Worm (Caenorhabditis elegans) whole organism, L1 larva: ENCODE measurements around the gene T20G5.8.
A peak's percentile ranks its signal among the peaks of the same experiment; 100 is the strongest.

Experiments
- C04F5.9 ChIP-seq: sonication (generic microtip); optimal IDR thresholded peaks from 2 replicates; lab custom pipeline; 2016; ENCODE audit warnings: missing genetic modification characterization, missing compliant biosample characterization
- C34B4.2 ChIP-seq: sonication (generic microtip); optimal IDR thresholded peaks from 2 replicates; lab custom pipeline; 2017; ENCODE audit warnings: mild to moderate bottlenecking, missing genetic modification characterization, missing compliant biosample characterization
- Y116A8C.19 ChIP-seq: sonication (generic microtip); optimal IDR thresholded peaks from 2 replicates; lab custom pipeline; 2016; ENCODE audit warnings: missing compliant biosample characterization, missing genetic modification characterization, borderline replicate concordance
- aha-1 ChIP-seq: fragments of 150-350 bp; optimal IDR thresholded peaks from 2 replicates; lab custom pipeline; 2014; ENCODE audit warnings: missing biosample characterization, missing genetic modification characterization
- alr-1 ChIP-seq: fragments of 200-800 bp; sonication (Bioruptor generic); optimal IDR thresholded peaks from 2 replicates; lab custom pipeline; 2018; ENCODE audit warnings: borderline replicate concordance, mild to moderate bottlenecking, missing genetic modification characterization, missing compliant biosample characterization
- aly-2 ChIP-seq: fragments of 150-350 bp; optimal IDR thresholded peaks from 2 replicates; lab custom pipeline; 2014; ENCODE audit warnings: missing biosample characterization, missing genetic modification characterization
- ama-1 ChIP-seq: fragments of 150-350 bp; optimal IDR thresholded peaks from 2 replicates; lab custom pipeline; 2014
- ceh-88 ChIP-seq: fragments of 200-800 bp; sonication (Bioruptor generic); IDR thresholded peaks from 2 replicates; pipeline ENCODE4 v1.3.6; 2022; ENCODE audit warnings: missing genetic modification characterization, missing compliant biosample characterization
- dsc-1 ChIP-seq: sonication (generic microtip); optimal IDR thresholded peaks from 2 replicates; lab custom pipeline; 2016; ENCODE audit warnings: mild to moderate bottlenecking, missing genetic modification characterization, missing compliant biosample characterization
- egl-13 ChIP-seq: sonication (generic microtip); optimal IDR thresholded peaks from 2 replicates; lab custom pipeline; 2016; ENCODE audit warnings: missing genotype, missing genetic modification reagents, missing genetic modification characterization, missing compliant biosample characterization
- egl-27 ChIP-seq, 2 experiments: fragments of 150-350 bp in 1 of 2; sonication (generic microtip); optimal IDR thresholded peaks; 3 replicates each; lab custom pipeline; 2017 to 2018; ENCODE audit warnings: missing biosample characterization in 2 of 2, missing genetic modification characterization in 2 of 2, missing genetic modification reagents in 2 of 2
- elt-2 ChIP-seq: sonication (generic microtip); optimal IDR thresholded peaks from 2 replicates; lab custom pipeline; 2016; ENCODE audit warnings: missing genetic modification characterization, mild to moderate bottlenecking, inconsistent platforms, missing compliant biosample characterization, missing genetic modification reagents
- fkh-10 ChIP-seq: sonication (generic microtip); optimal IDR thresholded peaks from 2 replicates; lab custom pipeline; 2017; ENCODE audit warnings: missing biosample characterization, missing genetic modification reagents, missing genetic modification characterization
- fkh-4 ChIP-seq: sonication (generic microtip); optimal IDR thresholded peaks from 2 replicates; lab custom pipeline; 2016; ENCODE audit warnings: missing compliant biosample characterization, missing genetic modification characterization, borderline replicate concordance
- fkh-8 ChIP-seq: sonication (generic microtip); optimal IDR thresholded peaks from 2 replicates; lab custom pipeline; 2016; ENCODE audit warnings: mild to moderate bottlenecking, missing genetic modification characterization, missing compliant biosample characterization
- fos-1 ChIP-seq: fragments of 150-350 bp; optimal IDR thresholded peaks from 2 replicates; lab custom pipeline; 2014; ENCODE audit warnings: missing biosample characterization, missing genetic modification characterization
- hlh-17 ChIP-seq: fragments of 200-800 bp; sonication (Bioruptor generic); optimal IDR thresholded peaks from 2 replicates; lab custom pipeline; 2018; ENCODE audit warnings: missing genetic modification characterization, mild to moderate bottlenecking, missing compliant biosample characterization, moderate library complexity, borderline replicate concordance
- hlh-4 ChIP-seq: sonication (generic microtip); optimal IDR thresholded peaks from 2 replicates; lab custom pipeline; 2016; ENCODE audit warnings: mild to moderate bottlenecking, missing genetic modification characterization, missing compliant biosample characterization
- hpl-2 ChIP-seq: fragments of 150-350 bp; optimal IDR thresholded peaks from 2 replicates; lab custom pipeline; 2014; ENCODE audit warnings: missing biosample characterization, missing genetic modification reagents, missing genetic modification characterization
- lin-14 ChIP-seq: fragments of 200-800 bp; sonication (Bioruptor generic); optimal IDR thresholded peaks from 2 replicates; lab custom pipeline; 2018; ENCODE audit warnings: mild to moderate bottlenecking, missing genetic modification characterization, moderate library complexity, missing compliant biosample characterization
- lir-3 ChIP-seq: sonication (generic microtip); optimal IDR thresholded peaks from 2 replicates; lab custom pipeline; 2016; ENCODE audit warnings: mild to moderate bottlenecking, missing genetic modification characterization, moderate library complexity, missing compliant biosample characterization; ENCODE audit not compliant: poor library complexity
- mef-2 ChIP-seq: fragments of 150-350 bp; optimal IDR thresholded peaks from 2 replicates; lab custom pipeline; 2014; ENCODE audit warnings: missing biosample characterization, missing genetic modification characterization
- mep-1 ChIP-seq: fragments of 150-350 bp; optimal IDR thresholded peaks from 2 replicates; lab custom pipeline; 2014; ENCODE audit warnings: missing biosample characterization, missing genetic modification characterization
- nhr-19 ChIP-seq: fragments of 200-800 bp; sonication (Bioruptor generic); conservative IDR thresholded peaks from 2 replicates; pipeline ENCODE4 v1.3.6; 2022; ENCODE audit warnings: missing genetic modification characterization, missing compliant biosample characterization
- nhr-20 ChIP-seq: sonication (generic microtip); optimal IDR thresholded peaks from 2 replicates; lab custom pipeline; 2016; ENCODE audit warnings: mild to moderate bottlenecking, missing genetic modification characterization, missing compliant biosample characterization
- nhr-47 ChIP-seq: sonication (generic microtip); optimal IDR thresholded peaks from 2 replicates; lab custom pipeline; 2016; ENCODE audit warnings: mild to moderate bottlenecking, missing genetic modification characterization, moderate library complexity, missing compliant biosample characterization
- nhr-71 ChIP-seq: sonication (generic microtip); optimal IDR thresholded peaks from 2 replicates; lab custom pipeline; 2016; ENCODE audit warnings: mild to moderate bottlenecking, missing genetic modification characterization, moderate library complexity, missing compliant biosample characterization
- nhr-77 ChIP-seq: fragments of 150-350 bp; optimal IDR thresholded peaks from 2 replicates; lab custom pipeline; 2014; ENCODE audit warnings: missing biosample characterization, missing genetic modification characterization
- nhr-84 ChIP-seq: sonication (generic microtip); optimal IDR thresholded peaks from 2 replicates; lab custom pipeline; 2017; ENCODE audit warnings: missing biosample characterization, missing genetic modification characterization
- nhr-85 ChIP-seq: sonication (generic microtip); peaks from one replicate; lab custom pipeline; 2016; ENCODE audit warnings: missing genetic modification characterization, inconsistent platforms, missing compliant biosample characterization
- nhr-90 ChIP-seq: sonication (generic microtip); optimal IDR thresholded peaks from 2 replicates; lab custom pipeline; 2016; ENCODE audit warnings: mild to moderate bottlenecking, missing genetic modification characterization, missing compliant biosample characterization; ENCODE audit not compliant: poor library complexity
- pag-3 ChIP-seq: sonication (generic microtip); optimal IDR thresholded peaks from 2 replicates; lab custom pipeline; 2017; ENCODE audit warnings: missing genetic modification characterization, mild to moderate bottlenecking, missing compliant biosample characterization, antibody characterized with exemption, borderline replicate concordance; ENCODE audit not compliant: insufficient read depth
- pqm-1 ChIP-seq: sonication (generic microtip); optimal IDR thresholded peaks from 3 replicates; lab custom pipeline; 2017; ENCODE audit warnings: missing biosample characterization, missing genetic modification characterization
- rnt-1 ChIP-seq: sonication (generic microtip); optimal IDR thresholded peaks from 2 replicates; lab custom pipeline; 2016; ENCODE audit warnings: mild to moderate bottlenecking, missing genetic modification characterization, moderate library complexity, missing compliant biosample characterization
- snpc-4 ChIP-seq: fragments of 150-350 bp; optimal IDR thresholded peaks from 2 replicates; lab custom pipeline; 2014; ENCODE audit warnings: missing biosample characterization, missing genetic modification characterization
- snu-23 ChIP-seq: sonication (generic microtip); optimal IDR thresholded peaks from 2 replicates; lab custom pipeline; 2016; ENCODE audit warnings: missing genetic modification characterization, missing compliant biosample characterization
- sox-4 ChIP-seq: sonication (generic microtip); optimal IDR thresholded peaks from 2 replicates; lab custom pipeline; 2016; ENCODE audit warnings: missing genetic modification characterization, missing compliant biosample characterization
- sup-37 ChIP-seq: fragments of 200-800 bp; sonication (Bioruptor generic); optimal IDR thresholded peaks from 2 replicates; lab custom pipeline; 2018; ENCODE audit warnings: mild to moderate bottlenecking, missing genetic modification characterization, missing compliant biosample characterization
- swsn-7 ChIP-seq: sonication (generic microtip); optimal IDR thresholded peaks from 2 replicates; lab custom pipeline; 2016; ENCODE audit warnings: missing genetic modification characterization, missing compliant biosample characterization
- tlp-1 ChIP-seq: fragments of 150-350 bp; optimal IDR thresholded peaks from 2 replicates; lab custom pipeline; 2014; ENCODE audit warnings: missing biosample characterization, missing genetic modification characterization
- unc-30 ChIP-seq: sonication (generic microtip); optimal IDR thresholded peaks from 2 replicates; lab custom pipeline; 2017; ENCODE audit warnings: missing biosample characterization, missing genetic modification characterization
- unc-62 ChIP-seq: fragments of 150-350 bp; optimal IDR thresholded peaks from 2 replicates; lab custom pipeline; 2014; ENCODE audit warnings: missing biosample characterization, missing genetic modification reagents, missing genetic modification characterization
- unc-86 ChIP-seq: sonication (generic microtip); optimal IDR thresholded peaks from 2 replicates; lab custom pipeline; 2016; ENCODE audit warnings: missing genetic modification characterization, missing compliant biosample characterization
- unc-98 ChIP-seq: fragments of 200-800 bp; sonication (Bioruptor generic); IDR thresholded peaks from 2 replicates; pipeline ENCODE4 v1.3.6; 2022; ENCODE audit warnings: missing genetic modification characterization, missing compliant biosample characterization
- vab-15 ChIP-seq: sonication (generic microtip); optimal IDR thresholded peaks from 2 replicates; lab custom pipeline; 2017; ENCODE audit warnings: missing genotype, mild to moderate bottlenecking, missing genetic modification characterization, missing compliant biosample characterization
- xbp-1 ChIP-seq: sonication (generic microtip); optimal IDR thresholded peaks from 2 replicates; lab custom pipeline; 2016; ENCODE audit warnings: missing genetic modification characterization, missing compliant biosample characterization
- ztf-11 ChIP-seq, 2 experiments: sonication (generic microtip); optimal IDR thresholded peaks; 2 replicates each; lab custom pipeline; 2016 to 2017; ENCODE audit warnings: missing genetic modification characterization in 2 of 2, missing biosample characterization in 1 of 2, missing compliant biosample characterization in 1 of 2

The T20G5.8 gene

ce11 chrIII:10214540-10214979 is 15.4 kb downstream of the T20G5.8 start (continued):
- TF ChIP-seq fos-1 (tag; lab: Kevin White, UChicago) (no peak), nhr-84 (tag; lab: Kevin White, UChicago) (no peak), fkh-4 (tag; lab: Kevin White, UChicago) (no peak), fkh-8 (tag; lab: Kevin White, UChicago) (no peak), hpl-2 (GFP tag; lab: Kevin White, UChicago) (peak; percentile 46), nhr-90 (tag; lab: Kevin White, UChicago) (peak; percentile 69), dsc-1 (tag; lab: Kevin White, UChicago) (peak; percentile 10), nhr-19 (peak; percentile 61), egl-13 (no peak), nhr-20 (tag; lab: Kevin White, UChicago) (peak; percentile 45), C34B4.2 (tag; lab: Kevin White, UChicago) (no peak), unc-86 (no peak), sup-37 (GFP tag; lab: Kevin White, UChicago) (peak; percentile 38), ztf-11 (tag; optimal IDR thresholded peaks at IDR 0.05; lab: Kevin White, UChicago) (peak in 1 of 2 experiments; percentile 22), unc-62 (GFP tag; lab: Kevin White, UChicago) (no peak), vab-15 (no peak), nhr-47 (peak; percentile 66), rnt-1 (peak; percentile 48), nhr-85 (peak; percentile 4), mef-2 (tag; lab: Kevin White, UChicago) (no peak), nhr-77 (tag; lab: Kevin White, UChicago) (no peak), lir-3 (tag; lab: Kevin White, UChicago) (peak; percentile 3), xbp-1 (peak; percentile 48), ama-1 (peak; percentile 86), hlh-17 (GFP tag; lab: Kevin White, UChicago) (no peak), mep-1 (tag; lab: Kevin White, UChicago) (no peak), snu-23 (GFP tag; lab: Kevin White, UChicago) (peak; percentile 75), unc-30 (tag; lab: Kevin White, UChicago) (no peak), hlh-4 (tag; lab: Kevin White, UChicago) (no peak), elt-2 (tag; lab: Kevin White, UChicago) (peak; percentile 60), lin-14 (peak; percentile 24), Y116A8C.19 (tag; lab: Kevin White, UChicago) (no peak), C04F5.9 (tag; lab: Kevin White, UChicago) (peak; percentile 59), swsn-7 (tag; lab: Kevin White, UChicago) (peak; percentile 28), aha-1 (tag; lab: Kevin White, UChicago) (no peak), egl-27 (tag; optimal IDR thresholded peaks at IDR 0.05; lab: Kevin White, UChicago) (no peak), alr-1 (no peak), aly-2 (tag; lab: Kevin White, UChicago) (peak; percentile 99), snpc-4 (tag; lab: Kevin White, UChicago) (no peak), sox-4 (no peak), pqm-1 (tag; lab: Kevin White, UChicago) (no peak), ceh-88 (peak; percentile 45; the same call in 1 of the 2 replicates), unc-98 (GFP tag; lab: Robert Waterston, UW) (no peak; the same call in 1 of the 2 replicates), fkh-10 (no peak), nhr-71 (peak; percentile 75), pag-3 (tag; lab: Kevin White, UChicago) (no peak), tlp-1 (tag; lab: Kevin White, UChicago) (no peak)
